Worm (Caenorhabditis elegans) whole organism, late embryonic: ENCODE measurements around the gene srgp-1.

Source experiments
- ceh-2 ChIP-seq: sonication (generic microtip); optimal IDR thresholded peaks from 2 replicates; lab custom pipeline; 2016; ENCODE audit warnings: missing genotype, missing genetic modification characterization, missing compliant biosample characterization
- ceh-6 ChIP-seq: fragments of 200-800 bp; sonication (Bioruptor generic); optimal IDR thresholded peaks from 2 replicates; lab custom pipeline; 2018; ENCODE audit warnings: mild to moderate bottlenecking, missing genetic modification characterization, missing compliant biosample characterization
- dve-1 ChIP-seq: sonication (generic microtip); optimal IDR thresholded peaks from 2 replicates; lab custom pipeline; 2017; ENCODE audit warnings: antibody characterized with exemption, mild to moderate bottlenecking, missing genetic modification characterization, missing compliant biosample characterization
- gmeb-2 ChIP-seq: sonication (generic microtip); optimal IDR thresholded peaks from 2 replicates; lab custom pipeline; 2016; ENCODE audit warnings: missing genetic modification characterization, inconsistent platforms, missing compliant biosample characterization
- lin-11 ChIP-seq: fragments of 200-800 bp; sonication (Bioruptor generic); optimal IDR thresholded peaks from 2 replicates; lab custom pipeline; 2018; ENCODE audit warnings: mild to moderate bottlenecking, missing genetic modification characterization, missing compliant biosample characterization
- madf-2 ChIP-seq: sonication (generic microtip); optimal IDR thresholded peaks from 2 replicates; lab custom pipeline; 2017; ENCODE audit warnings: missing genetic modification characterization, missing compliant biosample characterization
- nhr-11 ChIP-seq: fragments of 150-350 bp; optimal IDR thresholded peaks from 2 replicates; lab custom pipeline; 2014; ENCODE audit warnings: missing biosample characterization, missing genetic modification characterization
- nhr-232 ChIP-seq: sonication (generic microtip); optimal IDR thresholded peaks from 2 replicates; lab custom pipeline; 2016; ENCODE audit warnings: missing genetic modification characterization, missing compliant biosample characterization
- pha-4 ChIP-seq: fragments of 150-350 bp; optimal IDR thresholded peaks from 2 replicates; lab custom pipeline; 2018; ENCODE audit warnings: missing biosample characterization, missing genetic modification reagents, missing genetic modification characterization

DNA sequence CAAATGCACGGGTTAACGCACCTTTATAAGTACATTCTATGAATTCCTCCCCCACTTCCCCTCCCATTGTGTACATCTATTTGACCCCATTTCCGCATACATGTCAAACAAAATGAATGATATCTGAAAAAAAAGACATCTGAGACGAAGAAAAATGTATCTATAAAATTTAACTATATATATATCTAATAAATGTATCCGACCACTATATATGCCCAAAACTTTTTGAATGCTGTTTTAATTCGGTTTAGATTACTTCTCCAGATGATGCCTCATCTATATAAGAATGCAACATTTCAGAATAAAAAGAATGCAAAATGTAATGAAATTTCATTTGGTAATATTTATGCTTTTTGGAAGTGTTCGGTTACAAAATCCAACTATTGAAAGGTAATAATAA lies 8.2 kb downstream of the srgp-1 start, which contains the start of gene rib-1:
- TF ChIP-seq nhr-232 (tag; lab: Kevin White, UChicago) = no peak
- TF ChIP-seq madf-2 (tag; lab: Kevin White, UChicago) = no peak
- TF ChIP-seq gmeb-2 (tag; lab: Kevin White, UChicago) = no peak
- TF ChIP-seq lin-11 (tag; lab: Kevin White, UChicago) = no peak
- no peak for TF ChIP-seq nhr-11 (tag; lab: Kevin White, UChicago)
- TF ChIP-seq ceh-2 (tag; lab: Kevin White, UChicago) = no peak
- no peak for TF ChIP-seq ceh-6
- TF ChIP-seq dve-1 (tag; lab: Kevin White, UChicago) = no peak
- TF ChIP-seq pha-4 = no peak
